Worm (Caenorhabditis elegans) whole organism, L4 larva: ENCODE data around the gene C49C8.2.

Experiments used
- F26F4.8 ChIP-seq: fragments of 200-800 bp; sonication (Bioruptor generic); conservative IDR thresholded peaks from 2 replicates; pipeline ENCODE4 v1.3.6; 2022; ENCODE audit warnings: missing genetic modification characterization, missing compliant biosample characterization
- F37D6.2 ChIP-seq: sonication (generic microtip); optimal IDR thresholded peaks from 2 replicates; lab custom pipeline; 2016; ENCODE audit warnings: mild to moderate bottlenecking, missing genetic modification characterization, missing compliant biosample characterization
- F44E2.7 ChIP-seq: fragments of 200-800 bp; sonication (Bioruptor generic); IDR thresholded peaks from 2 replicates; pipeline ENCODE4 v2.1.2; 2022; ENCODE audit warnings: missing genetic modification characterization, missing compliant biosample characterization
- R02D3.7 ChIP-seq: fragments of 150-350 bp; sonication (generic microtip); optimal IDR thresholded peaks from 3 replicates; lab custom pipeline; 2014; ENCODE audit warnings: missing biosample characterization, missing genetic modification characterization
- Y48G9A.11 ChIP-seq: fragments of 200-800 bp; sonication (Bioruptor generic); IDR thresholded peaks from 2 replicates; pipeline ENCODE4 v1.3.6; 2022; ENCODE audit warnings: missing genetic modification reagents, missing genetic modification characterization, missing compliant biosample characterization
- Y75B8A.6 ChIP-seq: fragments of 200-800 bp; sonication (Bioruptor generic); IDR thresholded peaks from 2 replicates; pipeline ENCODE4 v1.3.6; 2022; ENCODE audit warnings: missing genetic modification reagents, missing genetic modification characterization, missing compliant biosample characterization
- aly-2 ChIP-seq: sonication (generic microtip); optimal IDR thresholded peaks from 2 replicates; lab custom pipeline; 2018; ENCODE audit warnings: missing biosample characterization, missing genetic modification characterization
- ama-1 ChIP-seq: fragments of 150-350 bp; optimal IDR thresholded peaks from 2 replicates; lab custom pipeline; 2014; ENCODE audit warnings: inconsistent platforms, mixed read lengths
- arid-1 ChIP-seq: fragments of 200-800 bp; sonication (Bioruptor generic); conservative IDR thresholded peaks from 2 replicates; pipeline ENCODE4 v1.3.6; 2022; ENCODE audit warnings: missing genetic modification reagents, missing genetic modification characterization, missing compliant biosample characterization
- ceh-28 ChIP-seq: fragments of 150-350 bp; optimal IDR thresholded peaks from 2 replicates; lab custom pipeline; 2014; ENCODE audit warnings: missing biosample characterization, missing genetic modification reagents, missing genetic modification characterization
- cey-2 ChIP-seq: sonication (generic microtip); optimal IDR thresholded peaks from 3 replicates; lab custom pipeline; 2017; ENCODE audit warnings: missing genetic modification characterization, mild to moderate bottlenecking, missing compliant biosample characterization, antibody characterized with exemption, borderline replicate concordance; ENCODE audit not compliant: insufficient read depth
- ctbp-1 ChIP-seq: fragments of 200-800 bp; sonication (Bioruptor generic); IDR thresholded peaks from 2 replicates; pipeline ENCODE4 v1.3.6; 2022; ENCODE audit warnings: missing genetic modification reagents, missing genetic modification characterization, missing compliant biosample characterization
- daf-12 ChIP-seq: fragments of 150-350 bp; optimal IDR thresholded peaks from 2 replicates; lab custom pipeline; 2014; ENCODE audit warnings: missing biosample characterization, missing genetic modification reagents, missing genetic modification characterization
- daf-16 ChIP-seq, 3 experiments: sonication (generic microtip); optimal IDR thresholded peaks; 2 replicates each; lab custom pipeline; 2016 to 2017; ENCODE audit warnings: missing genetic modification characterization in 3 of 3, missing genetic modification reagents in 3 of 3, mild to moderate bottlenecking in 2 of 3, missing compliant biosample characterization in 2 of 3, missing biosample characterization in 1 of 3, moderate library complexity in 1 of 3
- daf-8 ChIP-seq: fragments of 200-800 bp; sonication (Bioruptor generic); IDR thresholded peaks from 2 replicates; pipeline ENCODE4 v1.3.6; 2022; ENCODE audit warnings: missing genetic modification characterization, missing compliant biosample characterization
- dmd-8 ChIP-seq: fragments of 200-800 bp; sonication (Bioruptor generic); IDR thresholded peaks from 2 replicates; pipeline ENCODE4 v1.3.6; 2022; ENCODE audit warnings: missing genetic modification characterization, missing compliant biosample characterization
- dmd-9 ChIP-seq: fragments of 200-800 bp; sonication (Bioruptor generic); IDR thresholded peaks from 2 replicates; pipeline ENCODE4 v1.3.6; 2022; ENCODE audit warnings: missing genetic modification reagents, missing genetic modification characterization, missing compliant biosample characterization
- dpl-1 ChIP-seq: fragments of 150-350 bp; optimal IDR thresholded peaks from 2 replicates; lab custom pipeline; 2014; ENCODE audit warnings: missing biosample characterization, missing genetic modification reagents, missing genetic modification characterization
- egl-27 ChIP-seq: sonication (generic microtip); optimal IDR thresholded peaks from 3 replicates; lab custom pipeline; 2017; ENCODE audit warnings: missing biosample characterization, missing genetic modification reagents, missing genetic modification characterization
- fkh-10 ChIP-seq: fragments of 150-350 bp; optimal IDR thresholded peaks from 2 replicates; lab custom pipeline; 2014; ENCODE audit warnings: missing biosample characterization, missing genetic modification reagents, missing genetic modification characterization
- fos-1 ChIP-seq: fragments of 150-350 bp; optimal IDR thresholded peaks from 2 replicates; lab custom pipeline; 2014; ENCODE audit warnings: missing biosample characterization, missing genetic modification characterization
- hif-1 ChIP-seq, 2 experiments: sonication (generic microtip); optimal IDR thresholded peaks; 2 replicates each; lab custom pipeline; 2016 to 2017; ENCODE audit warnings: missing compliant biosample characterization in 2 of 2, missing genetic modification characterization in 2 of 2, missing genetic modification reagents in 2 of 2, missing genotype in 2 of 2, mild to moderate bottlenecking in 1 of 2
- hlh-11 ChIP-seq: fragments of 200-800 bp; sonication (Bioruptor generic); optimal IDR thresholded peaks from 2 replicates; lab custom pipeline; 2018; ENCODE audit warnings: mild to moderate bottlenecking, missing genetic modification characterization, missing compliant biosample characterization
- lim-7 ChIP-seq: fragments of 200-800 bp; sonication (Bioruptor generic); IDR thresholded peaks from 2 replicates; pipeline ENCODE4 v1.3.6; 2022; ENCODE audit warnings: missing genetic modification characterization, missing compliant biosample characterization
- lin-38 ChIP-seq: fragments of 200-800 bp; sonication (Bioruptor generic); IDR thresholded peaks from 2 replicates; pipeline ENCODE4 v1.3.6; 2022; ENCODE audit warnings: missing genetic modification reagents, missing genetic modification characterization, missing compliant biosample characterization
- lin-39 ChIP-seq: fragments of 150-350 bp; optimal IDR thresholded peaks from 2 replicates; lab custom pipeline; 2014; ENCODE audit warnings: missing biosample characterization, missing genetic modification reagents, missing genetic modification characterization
- lsy-2 ChIP-seq, 2 experiments: fragments of 150-350 bp in 1 of 2; sonication (generic microtip) in 1 of 2; optimal IDR thresholded peaks; 2 replicates each; lab custom pipeline; 2014 to 2017; ENCODE audit warnings: missing biosample characterization in 2 of 2, missing genetic modification characterization in 2 of 2
- madf-9 ChIP-seq: fragments of 200-800 bp; sonication (Bioruptor generic); conservative IDR thresholded peaks from 2 replicates; pipeline ENCODE4 v1.3.6; 2022; ENCODE audit warnings: missing genetic modification reagents, missing genetic modification characterization, missing compliant biosample characterization
- mdl-1 ChIP-seq, 2 experiments: fragments of 150-350 bp in 1 of 2; sonication (generic microtip) in 1 of 2; optimal IDR thresholded peaks; 2 replicates each; lab custom pipeline; 2014 to 2017; ENCODE audit warnings: missing biosample characterization in 2 of 2, missing genetic modification characterization in 2 of 2
- mep-1 ChIP-seq: fragments of 150-350 bp; sonication (generic microtip); optimal IDR thresholded peaks from 3 replicates; lab custom pipeline; 2014; ENCODE audit warnings: missing biosample characterization, missing genetic modification characterization
- mes-2 ChIP-seq: sonication (generic microtip); optimal IDR thresholded peaks from 2 replicates; lab custom pipeline; 2016; ENCODE audit warnings: missing genotype, mild to moderate bottlenecking, missing genetic modification characterization, missing compliant biosample characterization; ENCODE audit not compliant: poor library complexity, severe bottlenecking
- mxl-2 ChIP-seq: fragments of 200-800 bp; sonication (Bioruptor generic); conservative IDR thresholded peaks from 2 replicates; pipeline ENCODE4 v1.3.6; 2022; ENCODE audit warnings: missing genetic modification reagents, missing genetic modification characterization, missing compliant biosample characterization
- nhr-111 ChIP-seq: fragments of 200-800 bp; sonication (Bioruptor generic); optimal IDR thresholded peaks from 2 replicates; lab custom pipeline; 2018; ENCODE audit warnings: mild to moderate bottlenecking, missing genetic modification characterization, missing compliant biosample characterization
- nhr-42 ChIP-seq: fragments of 200-800 bp; sonication (Bioruptor generic); IDR thresholded peaks from 2 replicates; pipeline ENCODE4 v1.3.6; 2022; ENCODE audit warnings: missing genetic modification characterization, missing compliant biosample characterization
- nhr-6 ChIP-seq: fragments of 150-350 bp; optimal IDR thresholded peaks from 2 replicates; lab custom pipeline; 2014; ENCODE audit warnings: missing biosample characterization, missing genetic modification characterization
- nhr-76 ChIP-seq: fragments of 150-350 bp; optimal IDR thresholded peaks from 2 replicates; lab custom pipeline; 2014; ENCODE audit warnings: missing biosample characterization, missing genetic modification characterization
- pha-4 ChIP-seq, 2 experiments: fragments of 150-350 bp in 1 of 2; fragments of 200-800 bp in 1 of 2; sonication (Bioruptor generic) in 1 of 2; IDR thresholded peaks in 1 of 2; optimal IDR thresholded peaks in 1 of 2; 2 replicates each; pipeline versions ENCODE4 v1.3.6 to Lab custom; 2014 to 2022; ENCODE audit warnings: missing genetic modification characterization in 2 of 2, missing genetic modification reagents in 2 of 2, missing biosample characterization in 1 of 2, missing compliant biosample characterization in 1 of 2
- php-3 ChIP-seq: fragments of 200-800 bp; sonication (Bioruptor generic); IDR thresholded peaks from 2 replicates; pipeline ENCODE4 v1.3.6; 2022; ENCODE audit warnings: missing genetic modification reagents, missing genetic modification characterization, missing compliant biosample characterization
- snpc-4 ChIP-seq: fragments of 150-350 bp; optimal IDR thresholded peaks from 2 replicates; lab custom pipeline; 2014; ENCODE audit warnings: missing biosample characterization, missing genetic modification characterization
- spr-1 ChIP-seq: sonication (generic microtip); optimal IDR thresholded peaks from 2 replicates; lab custom pipeline; 2016; ENCODE audit warnings: mild to moderate bottlenecking, missing genetic modification characterization, missing compliant biosample characterization
- tag-97 ChIP-seq: fragments of 200-800 bp; sonication (Bioruptor generic); IDR thresholded peaks from 2 replicates; pipeline ENCODE4 v1.3.6; 2022; ENCODE audit warnings: missing genetic modification characterization, missing compliant biosample characterization
- tra-1 ChIP-seq: fragments of 200-800 bp; sonication (Bioruptor generic); IDR thresholded peaks from 2 replicates; pipeline ENCODE4 v1.3.6; 2022; ENCODE audit warnings: missing genetic modification reagents, missing genetic modification characterization, missing compliant biosample characterization
- unc-130 ChIP-seq: sonication (generic microtip); optimal IDR thresholded peaks from 2 replicates; lab custom pipeline; 2016; ENCODE audit warnings: missing genetic modification reagents, missing genetic modification characterization, missing compliant biosample characterization
- unc-39 ChIP-seq: sonication (generic microtip); optimal IDR thresholded peaks from 2 replicates; lab custom pipeline; 2017; ENCODE audit warnings: missing biosample characterization, missing genetic modification characterization
- unc-62 ChIP-seq, 3 experiments: fragments of 150-350 bp in 1 of 3; sonication (generic microtip); optimal IDR thresholded peaks in 2 of 3; peaks in 1 of 3; 1 replicate in 1 of 3; 2 replicates in 2 of 3; lab custom pipeline; 2014 to 2017; ENCODE audit warnings: missing biosample characterization in 3 of 3, missing genetic modification characterization in 3 of 3, missing genetic modification reagents in 3 of 3, missing genotype in 1 of 3
- zfp-2 ChIP-seq: sonication (generic microtip); optimal IDR thresholded peaks from 2 replicates; lab custom pipeline; 2016; ENCODE audit warnings: mild to moderate bottlenecking, missing genetic modification characterization, missing compliant biosample characterization
- zip-11 ChIP-seq: fragments of 200-800 bp; sonication (Bioruptor generic); IDR thresholded peaks from 2 replicates; pipeline ENCODE4 v1.3.6; 2022; ENCODE audit warnings: missing genetic modification characterization, missing compliant biosample characterization
- ztf-11 ChIP-seq: fragments of 150-350 bp; optimal IDR thresholded peaks from 2 replicates; lab custom pipeline; 2014; ENCODE audit warnings: missing biosample characterization, missing genetic modification characterization
- ztf-7 ChIP-seq: fragments of 150-350 bp; optimal IDR thresholded peaks from 2 replicates; lab custom pipeline; 2014; ENCODE audit warnings: missing biosample characterization, missing genetic modification characterization

Gene C49C8.2

ce11 chrIV:8620102-8620733 lies 30.7 kb upstream of the C49C8.2 start, which contains the start of gene lin-49 (continued):
- TF ChIP-seq ctbp-1 (GFP tag; lab: Robert Waterston, UW) (0 out of 2 replicates have a peak, but pooled peaks have one; percentile 42), mes-2 (peak; percentile 67), zip-11 (no peak), mdl-1 (tag; optimal IDR thresholded peaks at IDR 0.05; lab: Kevin White, UChicago) (peak; percentile 9 to 83), F37D6.2 (tag; lab: Kevin White, UChicago) (no peak), unc-39 (tag; lab: Kevin White, UChicago) (no peak), dmd-9 (no peak), hlh-11 (tag; lab: Kevin White, UChicago) (peak; percentile 86), lsy-2 (tag; optimal IDR thresholded peaks at IDR 0.05; lab: Kevin White, UChicago) (peak; percentile 43 to 82), unc-130 (GFP tag; lab: Kevin White, UChicago) (no peak), tag-97 (GFP tag; lab: Robert Waterston, UW) (no peak), cey-2 (tag; lab: Kevin White, UChicago) (no peak), fkh-10 (GFP tag; lab: Kevin White, UChicago) (peak; percentile 1), egl-27 (no peak), nhr-111 (GFP tag; lab: Kevin White, UChicago) (no peak), tra-1 (GFP tag; lab: Robert Waterston, UW) (no peak), nhr-42 (no peak), lin-38 (peak; percentile 44), php-3 (GFP tag; lab: Robert Waterston, UW) (no peak), ama-1 (lab: Kevin White, UChicago) (no peak), mxl-2 (GFP tag; lab: Robert Waterston, UW) (no peak), unc-62 (GFP tag; optimal IDR thresholded peaks at IDR 0.05 in 1 of 2; lab: Kevin White, UChicago) (peak in 1 of 2 experiments; percentile 10), unc-62 (tag; optimal IDR thresholded peaks at IDR 0.05; lab: Kevin White, UChicago) (no peak), mep-1 (tag; lab: Kevin White, UChicago) (peak; percentile 88), nhr-76 (tag; lab: Kevin White, UChicago) (no peak), F26F4.8 (GFP tag; lab: Robert Waterston, UW) (no peak), daf-16 (GFP tag; optimal IDR thresholded peaks at IDR 0.05; lab: Kevin White, UChicago) (peak in 1 of 2 experiments; percentile 79), daf-16 (tag; optimal IDR thresholded peaks at IDR 0.05; lab: Kevin White, UChicago) (peak; percentile 80), daf-12 (tag; lab: Kevin White, UChicago) (no peak), spr-1 (tag; lab: Kevin White, UChicago) (no peak), F44E2.7 (GFP tag; lab: Robert Waterston, UW) (no peak), ztf-11 (tag; lab: Kevin White, UChicago) (no peak), nhr-6 (peak; percentile 76), snpc-4 (tag; lab: Kevin White, UChicago) (no peak), zfp-2 (no peak), dpl-1 (GFP tag; lab: Kevin White, UChicago) (peak; percentile 40), fos-1 (tag; lab: Kevin White, UChicago) (no peak), lim-7 (GFP tag; lab: Robert Waterston, UW) (no peak), dmd-8 (no peak), ceh-28 (tag; lab: Kevin White, UChicago) (no peak), aly-2 (tag; lab: Kevin White, UChicago) (no peak), Y48G9A.11 (GFP tag; lab: Robert Waterston, UW) (no peak), pha-4 (GFP tag; IDR thresholded peaks at IDR 0.05; lab: Robert Waterston, UW) (no peak), pha-4 (tag; optimal IDR thresholded peaks at IDR 0.05; lab: Kevin White, UChicago) (peak; percentile 65), madf-9 (GFP tag; lab: Robert Waterston, UW) (no peak), lin-39 (tag; lab: Kevin White, UChicago) (no peak), ztf-7 (tag; lab: Kevin White, UChicago) (peak; percentile 15), R02D3.7 (no peak), Y75B8A.6 (no peak), daf-8 (GFP tag; lab: Robert Waterston, UW) (no peak), hif-1 (tag; optimal IDR thresholded peaks at IDR 0.05; lab: Kevin White, UChicago) (peak in 1 of 2 experiments; percentile 38), arid-1 (0 out of 2 replicates have a peak, but pooled peaks have one; percentile 11)
